Fruit fly (Drosophila melanogaster): ENCODE measurements around the gene eIF4E7.

DNA sequence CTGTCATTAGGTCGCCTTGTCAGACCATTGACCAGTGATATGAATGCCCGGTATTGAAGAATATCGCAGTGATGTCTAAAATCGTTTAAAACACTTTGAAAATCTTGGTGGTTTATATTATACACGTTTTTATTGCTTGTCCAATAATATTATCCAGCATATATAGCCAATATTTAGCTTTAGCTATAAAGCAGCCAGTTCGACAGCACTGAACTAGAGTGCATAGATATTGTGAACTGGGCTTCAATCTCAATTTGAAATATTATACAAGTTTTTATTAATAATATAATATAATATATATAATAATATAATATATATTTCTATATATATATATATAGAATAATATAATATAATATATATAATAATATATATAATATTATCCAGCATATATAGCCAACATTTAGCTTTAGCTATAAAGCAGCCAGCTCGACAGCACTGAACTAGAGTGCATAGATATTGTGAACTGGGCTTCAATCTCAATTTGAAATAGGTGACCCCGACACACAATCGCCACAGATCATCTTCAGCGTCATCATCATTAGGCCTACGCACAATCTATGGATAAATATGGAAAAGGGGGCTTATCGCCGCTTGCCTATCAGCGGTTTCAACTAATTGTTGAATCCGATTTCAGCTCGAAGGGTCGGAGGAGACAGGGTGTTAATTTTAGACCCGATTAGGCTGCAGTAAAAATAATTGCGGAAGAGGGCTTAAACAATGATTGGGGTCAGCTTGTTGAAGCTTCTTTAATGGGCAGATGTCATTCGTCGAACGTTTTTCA lies 19.4 kb downstream of the eIF4E7 start:
- TF ChIP-seq CG12768 (GFP tag; optimal IDR thresholded peaks at IDR 0.05): no peak
- no peak for TF ChIP-seq CG33017 (tag; optimal IDR thresholded peaks at IDR 0.05)
- TF ChIP-seq Hr96 (GFP tag; optimal IDR thresholded peaks at IDR 0.05): no peak
- TF ChIP-seq cnc (optimal IDR thresholded peaks at IDR 0.05): no peak
- no peak for TF ChIP-seq Clk (GFP tag; optimal IDR thresholded peaks at IDR 0.05)
- no peak for TF ChIP-seq Crg-1 (GFP tag; optimal IDR thresholded peaks at IDR 0.05)
- no peak for TF ChIP-seq ovo (GFP tag; optimal IDR thresholded peaks at IDR 0.05)
- no peak for TF ChIP-seq kay (GFP tag; ENCODE audit: borderline replicate concordance)
- no peak for TF ChIP-seq CG5204 (GFP tag; optimal IDR thresholded peaks at IDR 0.05)
- TF ChIP-seq pad (GFP tag; optimal IDR thresholded peaks at IDR 0.05): no peak
- TF ChIP-seq CG7101 (tag; optimal IDR thresholded peaks at IDR 0.05): no peak
- no peak for TF ChIP-seq CG14711 (tag; optimal IDR thresholded peaks at IDR 0.05)
- no peak for TF ChIP-seq toe (GFP tag; optimal IDR thresholded peaks at IDR 0.05)
